Fruit fly (Drosophila melanogaster) whole organism, embryonic: ENCODE data around the gene CG7264.

ENCODE experiments used
- Blimp-1 ChIP-seq: fragments of 200-800 bp; sonication (Bioruptor generic); optimal IDR thresholded peaks from 3 replicates; lab custom pipeline; 2018; ENCODE audit warnings: missing biosample characterization, missing genetic modification characterization, mild to moderate bottlenecking, moderate library complexity, missing genetic modification reagents
- CG10543 ChIP-seq: fragments of 200-800 bp; sonication (Bioruptor generic); optimal IDR thresholded peaks from 3 replicates; lab custom pipeline; 2017; ENCODE audit warnings: missing biosample characterization, mild to moderate bottlenecking, missing genetic modification characterization, moderate library complexity
- CG10565 ChIP-seq: fragments of 200-800 bp; sonication (Bioruptor generic); optimal IDR thresholded peaks from 3 replicates; lab custom pipeline; 2016; ENCODE audit warnings: missing biosample characterization, mild to moderate bottlenecking, missing genetic modification characterization
- CG11085 ChIP-seq: fragments of 200-800 bp; sonication (Bioruptor generic); IDR thresholded peaks from 2 replicates; pipeline ENCODE4 v1.3.6; 2022; ENCODE audit warnings: missing biosample characterization, missing genetic modification characterization
- CG11456 ChIP-seq: fragments of 200-800 bp; sonication (Bioruptor generic); IDR thresholded peaks from 3 replicates; pipeline ENCODE4 v1.3.6; 2022; ENCODE audit warnings: missing biosample characterization, missing genetic modification characterization
- CG11560 ChIP-seq: fragments of 200-800 bp; sonication (Bioruptor generic); IDR thresholded peaks from 3 replicates; pipeline ENCODE4 v1.3.6; 2022; ENCODE audit warnings: missing biosample characterization, missing genetic modification characterization
- CG14667 ChIP-seq: fragments of 200-800 bp; sonication (Bioruptor generic); IDR thresholded peaks from 2 replicates; pipeline ENCODE4 v1.3.6; 2022; ENCODE audit warnings: missing biosample characterization, missing genetic modification characterization
- CG15269 ChIP-seq: fragments of 200-800 bp; sonication (Bioruptor generic); optimal IDR thresholded peaks from 2 replicates; lab custom pipeline; 2018; ENCODE audit warnings: missing biosample characterization, mild to moderate bottlenecking, missing genetic modification characterization, moderate library complexity
- CG1603 ChIP-seq: fragments of 200-800 bp; sonication (Bioruptor generic); optimal IDR thresholded peaks from 2 replicates; lab custom pipeline; 2019; ENCODE audit warnings: missing biosample characterization, mild to moderate bottlenecking, missing genetic modification characterization, moderate library complexity
- CG17186 ChIP-seq: fragments of 200-800 bp; sonication (Bioruptor generic); optimal IDR thresholded peaks from 3 replicates; lab custom pipeline; 2017; ENCODE audit warnings: missing biosample characterization, missing genetic modification reagents, missing genetic modification characterization
- CG17361 ChIP-seq: fragments of 200-800 bp; sonication (Bioruptor generic); IDR thresholded peaks from 3 replicates; pipeline ENCODE4 v1.3.6; 2022; ENCODE audit warnings: missing biosample characterization, missing genetic modification characterization
- CG33557 ChIP-seq: fragments of 200-800 bp; sonication (Bioruptor generic); optimal IDR thresholded peaks from 2 replicates; lab custom pipeline; 2019; ENCODE audit warnings: missing biosample characterization, mild to moderate bottlenecking, missing genetic modification characterization, moderate library complexity
- CG7928 ChIP-seq: fragments of 200-800 bp; sonication (Bioruptor generic); optimal IDR thresholded peaks from 2 replicates; lab custom pipeline; 2017; ENCODE audit warnings: missing biosample characterization, mild to moderate bottlenecking, missing genetic modification characterization
- CG7963 ChIP-seq: fragments of 200-800 bp; sonication (Bioruptor generic); IDR thresholded peaks from 3 replicates; pipeline ENCODE4 v1.3.6; 2022; ENCODE audit warnings: missing biosample characterization, missing genetic modification characterization; ENCODE audit not compliant: partially characterized antibody
- CG7987 ChIP-seq: fragments of 200-800 bp; sonication (Bioruptor generic); optimal IDR thresholded peaks from 2 replicates; lab custom pipeline; 2018; ENCODE audit warnings: missing biosample characterization, mild to moderate bottlenecking, missing genetic modification characterization, moderate library complexity
- CG9609 ChIP-seq: fragments of 200-800 bp; sonication (Bioruptor generic); optimal IDR thresholded peaks from 3 replicates; lab custom pipeline; 2016; ENCODE audit warnings: missing biosample characterization, missing genetic modification characterization
- CG9727 ChIP-seq: fragments of 200-800 bp; sonication (Bioruptor generic); optimal IDR thresholded peaks from 3 replicates; lab custom pipeline; 2017; ENCODE audit warnings: missing biosample characterization, mild to moderate bottlenecking, missing genetic modification characterization
- Chrac-16 ChIP-seq: fragments of 200-800 bp; sonication (Bioruptor generic); optimal IDR thresholded peaks from 3 replicates; lab custom pipeline; 2016; ENCODE audit warnings: missing biosample characterization, missing genetic modification characterization
- CrebB ChIP-seq: fragments of 200-800 bp; sonication (Bioruptor generic); optimal IDR thresholded peaks from 3 replicates; lab custom pipeline; 2018; ENCODE audit warnings: missing biosample characterization, mild to moderate bottlenecking, missing genetic modification characterization
- Doc3 ChIP-seq: fragments of 200-800 bp; sonication (Bioruptor generic); IDR thresholded peaks from 3 replicates; pipeline ENCODE4 v1.3.6; 2022; ENCODE audit warnings: missing biosample characterization, missing genetic modification characterization; ENCODE audit not compliant: partially characterized antibody
- Ets97D ChIP-seq: fragments of 200-800 bp; sonication (Bioruptor generic); optimal IDR thresholded peaks from 3 replicates; lab custom pipeline; 2016; ENCODE audit warnings: missing biosample characterization, missing genetic modification characterization
- Max ChIP-seq: fragments of 200-800 bp; sonication (Bioruptor generic); optimal IDR thresholded peaks from 2 replicates; lab custom pipeline; 2016; ENCODE audit warnings: missing biosample characterization, mild to moderate bottlenecking, missing genetic modification characterization
- Scr ChIP-seq: fragments of 200-800 bp; sonication (Bioruptor generic); IDR thresholded peaks from 2 replicates; pipeline ENCODE4 v1.3.6; 2022; ENCODE audit warnings: missing biosample characterization, missing genetic modification characterization; ENCODE audit not compliant: partially characterized antibody
- Sry-δ ChIP-seq: fragments of 200-800 bp; sonication (Bioruptor generic); optimal IDR thresholded peaks from 2 replicates; lab custom pipeline; 2016; ENCODE audit warnings: missing biosample characterization, missing genetic modification characterization
- Trl ChIP-seq, 3 experiments: fragments of >200 bp in 2 of 3; fragments of 200-800 bp in 1 of 3; sonication (Bioruptor generic) in 1 of 3; optimal IDR thresholded peaks; 2 replicates in 1 of 3; 3 replicates in 2 of 3; lab custom pipeline; 2016 to 2017; ENCODE audit warnings: missing biosample characterization in 1 of 3, missing genetic modification characterization in 1 of 3
- abd-A ChIP-seq: fragments of 200-800 bp; sonication (Bioruptor generic); optimal IDR thresholded peaks from 3 replicates; lab custom pipeline; 2019; ENCODE audit warnings: missing biosample characterization, mild to moderate bottlenecking, missing genetic modification characterization, moderate library complexity
- ash1 ChIP-seq: fragments of 200-800 bp; sonication (Bioruptor generic); optimal IDR thresholded peaks from 2 replicates; lab custom pipeline; 2018; ENCODE audit warnings: missing biosample characterization, mild to moderate bottlenecking, missing genetic modification characterization
- cad ChIP-seq: fragments of >200 bp; optimal IDR thresholded peaks from 2 replicates; lab custom pipeline; 2017; ENCODE audit warnings: missing biosample characterization, missing genetic modification characterization
- ci ChIP-seq: fragments of 200-800 bp; sonication (Bioruptor generic); IDR thresholded peaks from 3 replicates; pipeline ENCODE4 v1.3.6; 2022; ENCODE audit warnings: missing biosample characterization, missing genetic modification characterization
- dmrt11E ChIP-seq: fragments of 200-800 bp; sonication (Bioruptor generic); optimal IDR thresholded peaks from 3 replicates; lab custom pipeline; 2018; ENCODE audit warnings: missing biosample characterization, mild to moderate bottlenecking, missing genetic modification characterization, moderate library complexity
- dpn ChIP-seq, 2 experiments: fragments of 200-800 bp; sonication (Bioruptor generic); optimal IDR thresholded peaks; 3 replicates each; lab custom pipeline; 2016; ENCODE audit warnings: missing biosample characterization in 2 of 2, missing genetic modification characterization in 2 of 2
- ems ChIP-seq: fragments of 200-800 bp; sonication (Bioruptor generic); optimal IDR thresholded peaks from 3 replicates; lab custom pipeline; 2016; ENCODE audit warnings: missing biosample characterization, missing genetic modification characterization
- en ChIP-seq: fragments of 200-800 bp; sonication (Bioruptor generic); optimal IDR thresholded peaks from 2 replicates; lab custom pipeline; 2016; ENCODE audit warnings: missing biosample characterization, missing genetic modification characterization
- fd96Cb ChIP-seq: fragments of 200-800 bp; sonication (Bioruptor generic); optimal IDR thresholded peaks from 2 replicates; lab custom pipeline; 2018; ENCODE audit warnings: missing biosample characterization, mild to moderate bottlenecking, missing genetic modification characterization, moderate library complexity
- gcm ChIP-seq: fragments of 200-800 bp; sonication (Bioruptor generic); optimal IDR thresholded peaks from 2 replicates; lab custom pipeline; 2019; ENCODE audit warnings: missing biosample characterization, mild to moderate bottlenecking, missing genetic modification characterization, moderate library complexity
- gem ChIP-seq: fragments of 200-800 bp; sonication (Bioruptor generic); optimal IDR thresholded peaks from 2 replicates; lab custom pipeline; 2019; ENCODE audit warnings: missing biosample characterization, mild to moderate bottlenecking, missing genetic modification characterization, moderate library complexity
- gsb ChIP-seq: fragments of 200-800 bp; sonication (Bioruptor generic); IDR thresholded peaks from 2 replicates; pipeline ENCODE4 v1.3.6; 2022; ENCODE audit warnings: missing biosample characterization, missing genetic modification characterization
- hbn ChIP-seq: fragments of 200-800 bp; sonication (Bioruptor generic); IDR thresholded peaks from 2 replicates; pipeline ENCODE4 v1.3.6; 2022; ENCODE audit warnings: missing biosample characterization, missing genetic modification characterization; ENCODE audit not compliant: partially characterized antibody
- jumu ChIP-seq: fragments of 200-800 bp; sonication (Bioruptor generic); optimal IDR thresholded peaks from 3 replicates; lab custom pipeline; 2016; ENCODE audit warnings: missing biosample characterization, missing genetic modification characterization
- lbe ChIP-seq: fragments of 200-800 bp; sonication (Bioruptor generic); optimal IDR thresholded peaks from 2 replicates; lab custom pipeline; 2016; ENCODE audit warnings: missing biosample characterization, mild to moderate bottlenecking, missing genetic modification characterization
- lmd ChIP-seq: fragments of 200-800 bp; sonication (Bioruptor generic); IDR thresholded peaks from 2 replicates; pipeline ENCODE4 v1.3.6; 2022; ENCODE audit warnings: missing biosample characterization, missing genetic modification characterization
- luna ChIP-seq: fragments of 200-800 bp; sonication (Bioruptor generic); optimal IDR thresholded peaks from 2 replicates; lab custom pipeline; 2016; ENCODE audit warnings: missing biosample characterization, missing genetic modification characterization
- maf-S ChIP-seq: fragments of 200-800 bp; sonication (Bioruptor generic); optimal IDR thresholded peaks from 2 replicates; lab custom pipeline; 2016; ENCODE audit warnings: missing biosample characterization, missing genetic modification characterization
- scrt ChIP-seq: fragments of 200-800 bp; sonication (Bioruptor generic); optimal IDR thresholded peaks from 2 replicates; lab custom pipeline; 2018; ENCODE audit warnings: missing biosample characterization, mild to moderate bottlenecking, missing genetic modification characterization, moderate library complexity
- slbo ChIP-seq: fragments of 200-800 bp; sonication (Bioruptor generic); IDR thresholded peaks from 2 replicates; pipeline ENCODE4 v1.3.6; 2022; ENCODE audit warnings: missing biosample characterization, missing genetic modification characterization
- so ChIP-seq: fragments of 200-800 bp; sonication (Bioruptor generic); IDR thresholded peaks from 3 replicates; pipeline ENCODE4 v1.3.6; 2022; ENCODE audit warnings: missing biosample characterization, missing genetic modification characterization
- sqz ChIP-seq: fragments of 200-800 bp; sonication (Bioruptor generic); optimal IDR thresholded peaks from 3 replicates; lab custom pipeline; 2018; ENCODE audit warnings: missing biosample characterization, mild to moderate bottlenecking, missing genetic modification characterization
- trem ChIP-seq: fragments of 200-800 bp; optimal IDR thresholded peaks from 3 replicates; lab custom pipeline; 2019; ENCODE audit warnings: missing biosample characterization, mild to moderate bottlenecking, missing genetic modification characterization, moderate library complexity
- zfh1 ChIP-seq: fragments of 200-800 bp; sonication (Bioruptor generic); IDR thresholded peaks from 3 replicates; pipeline ENCODE4 v1.3.6; 2022; ENCODE audit warnings: missing biosample characterization, missing genetic modification characterization

Gene CG7264

DNA sequence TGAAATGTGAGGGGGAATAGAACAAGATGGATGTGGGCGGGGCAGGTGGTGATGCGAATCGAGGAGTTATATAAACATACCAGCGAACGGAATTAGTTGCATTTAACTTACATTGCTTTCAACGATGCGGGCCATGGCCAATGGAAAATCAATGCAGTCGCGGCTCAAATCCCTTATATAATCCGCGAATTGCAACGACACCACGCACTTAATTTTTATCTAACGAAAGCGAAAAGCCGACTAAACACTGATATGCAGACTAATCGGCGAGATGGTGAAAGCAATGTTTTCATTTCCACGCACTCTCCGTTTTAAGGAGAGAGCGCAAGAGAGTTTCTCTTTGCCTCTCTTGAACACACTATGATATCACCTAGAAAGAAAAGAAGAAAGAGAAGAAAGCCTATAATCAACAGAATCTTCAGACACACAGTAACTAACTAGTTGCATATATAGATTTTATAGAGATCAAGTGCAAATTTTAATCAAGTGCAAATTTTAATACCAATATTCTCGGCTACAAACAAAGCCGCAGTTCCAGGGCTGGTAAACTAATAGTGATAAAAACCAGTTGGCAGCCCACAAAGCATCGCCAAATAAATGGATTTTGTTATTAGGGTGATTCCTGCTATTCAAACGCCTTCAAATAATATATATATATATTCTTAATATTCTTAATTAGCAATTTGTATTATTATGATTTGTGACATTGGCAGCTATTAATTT lies 6.9 kb upstream of the CG7264 start, which contains the start of the genes CG11597 and CG5946 (continued):
- peak; percentile 87 for TF ChIP-seq CG7928 (GFP tag; lab: Kevin White, UChicago)
- TF ChIP-seq cad, result no peak
- no peak for TF ChIP-seq sqz (GFP tag; lab: Kevin White, UChicago)
- no peak for TF ChIP-seq en (GFP tag; lab: Kevin White, UChicago)
- no peak for TF ChIP-seq CG7987 (GFP tag; lab: Kevin White, UChicago)
- TF ChIP-seq CG10565 (GFP tag; lab: Kevin White, UChicago), result no peak
- no peak for TF ChIP-seq CG9609 (GFP tag; lab: Kevin White, UChicago)
- TF ChIP-seq lbe (GFP tag; lab: Kevin White, UChicago), result peak; percentile 7
- TF ChIP-seq CG7963 (GFP tag; lab: Robert Waterston, UW), result no peak
- TF ChIP-seq ci (GFP tag; lab: Robert Waterston, UW), result peak; percentile 6; the same call in 1 of the 3 replicates
- no peak for TF ChIP-seq so (GFP tag; lab: Robert Waterston, UW)
- TF ChIP-seq Sry-δ, result peak; percentile 41
- TF ChIP-seq abd-A (tag; lab: Kevin White, UChicago), result no peak
- 0 out of 3 replicates have a peak, but pooled peaks have one; percentile 49 for TF ChIP-seq zfh1 (GFP tag; lab: Robert Waterston, UW)
- TF ChIP-seq CG1603, result peak; percentile 10
- TF ChIP-seq CG15269 (tag; lab: Kevin White, UChicago), result no peak
- TF ChIP-seq Max (GFP tag; lab: Kevin White, UChicago), result no peak
- no peak for TF ChIP-seq scrt (GFP tag; lab: Kevin White, UChicago)
- no peak for TF ChIP-seq dmrt11E (tag; lab: Kevin White, UChicago)
- no peak for TF ChIP-seq gsb
- TF ChIP-seq CG10543 (GFP tag; lab: Kevin White, UChicago), result no peak
- no peak for TF ChIP-seq CG14667 (GFP tag; lab: Robert Waterston, UW)
- no peak for TF ChIP-seq Scr
- no peak for TF ChIP-seq luna (GFP tag; lab: Kevin White, UChicago)
- TF ChIP-seq ash1 (GFP tag; lab: Kevin White, UChicago), result no peak
- no peak for TF ChIP-seq CG33557 (GFP tag; lab: Kevin White, UChicago)
- no peak; the same call in 2 of the 3 replicates for TF ChIP-seq CG11456 (GFP tag; lab: Robert Waterston, UW)
- no peak for TF ChIP-seq jumu (GFP tag; lab: Kevin White, UChicago)
- TF ChIP-seq maf-S, result no peak
- TF ChIP-seq trem (tag; lab: Kevin White, UChicago), result peak; percentile 98
- peak; percentile 41; the same call in 1 of the 2 replicates for TF ChIP-seq hbn (GFP tag; lab: Robert Waterston, UW)
- no peak for TF ChIP-seq ems (GFP tag; lab: Kevin White, UChicago)
- peak; percentile 1 for TF ChIP-seq gcm (GFP tag; lab: Kevin White, UChicago)
- peak; percentile 76 for TF ChIP-seq Blimp-1
- TF ChIP-seq CG17361, result no peak
- TF ChIP-seq gem (tag; lab: Kevin White, UChicago), result no peak
- no peak for TF ChIP-seq Chrac-16 (GFP tag; lab: Kevin White, UChicago)
- TF ChIP-seq Ets97D, result peak; percentile 30
- no peak for TF ChIP-seq CG11560 (tag; lab: Robert Waterston, UW)
- peak; percentile 60 for TF ChIP-seq slbo (GFP tag; lab: Robert Waterston, UW)
- TF ChIP-seq CrebB (tag; lab: Kevin White, UChicago), result no peak
- no peak for TF ChIP-seq CG9727
- no peak for TF ChIP-seq CG17186 (GFP tag; lab: Kevin White, UChicago)
- TF ChIP-seq fd96Cb (tag; lab: Kevin White, UChicago), result no peak
- no peak for TF ChIP-seq dpn (GFP tag; optimal IDR thresholded peaks at IDR 0.05; lab: Kevin White, UChicago)
- peak; percentile 6; the same call in 1 of the 2 replicates for TF ChIP-seq CG11085 (GFP tag; lab: Robert Waterston, UW)
- peak; percentile 90 to 92 for TF ChIP-seq Trl (optimal IDR thresholded peaks at IDR 0.05; lab: Kevin White, UChicago)
- TF ChIP-seq Trl (GFP tag; optimal IDR thresholded peaks at IDR 0.05; lab: Kevin White, UChicago), result no peak
- peak; percentile 30; the same call in 1 of the 3 replicates for TF ChIP-seq Doc3 (GFP tag; lab: Robert Waterston, UW)
- no peak for TF ChIP-seq lmd
